Worm (Caenorhabditis elegans): ENCODE results near the gene asns-1.

Gene asns-1

ce11 chrV:8520846-8521553 is 25.0 kb upstream of the asns-1 start, which contains the start of the genes F45F2.11 and otpl-7 (continued):
- TF ChIP-seq lir-1 (GFP tag; conservative IDR thresholded peaks at IDR 0.05) (no peak), nhr-120 (GFP tag; IDR thresholded peaks at IDR 0.05) (no peak), rcor-1 (GFP tag; IDR thresholded peaks at IDR 0.05) (no peak), pbrm-1 (GFP tag; IDR thresholded peaks at IDR 0.05) (no peak), F37B4.10 (GFP tag; IDR thresholded peaks at IDR 0.05) (no peak), C06A6.2 (GFP tag; conservative IDR thresholded peaks at IDR 0.05) (no peak), ztf-22 (GFP tag; optimal IDR thresholded peaks at IDR 0.05) (no peak), hmg-1.2 (GFP tag; IDR thresholded peaks at IDR 0.05) (no peak; the same call in 1 of the 2 replicates), madf-6 (GFP tag; IDR thresholded peaks at IDR 0.05) (peak; percentile 89), T26A5.8 (tag; optimal IDR thresholded peaks at IDR 0.05) (no peak), nfya-1 (tag; optimal IDR thresholded peaks at IDR 0.05; ENCODE audit: borderline replicate concordance, insufficient read depth) (no peak), egl-44 (GFP tag; IDR thresholded peaks at IDR 0.05) (no peak), lag-1 (GFP tag; IDR thresholded peaks at IDR 0.05) (no peak), D2030.7 (GFP tag; IDR thresholded peaks at IDR 0.05) (peak; percentile 28; the same call in 1 of the 2 replicates), Y56A3A.18 (GFP tag; IDR thresholded peaks at IDR 0.05) (no peak), F57C9.4 (tag; optimal IDR thresholded peaks at IDR 0.05) (no peak), pha-4 (tag; optimal IDR thresholded peaks at IDR 0.05) (no peak), tbp1 (GFP tag; optimal IDR thresholded peaks at IDR 0.05) (peak; percentile 8), bed-1 (GFP tag; IDR thresholded peaks at IDR 0.05) (no peak), xnd-1 (tag; optimal IDR thresholded peaks at IDR 0.05) (peak; percentile 94), mcd-1 (GFP tag; IDR thresholded peaks at IDR 0.05) (no peak), Y53G8AR.9 (GFP tag; conservative IDR thresholded peaks at IDR 0.05) (no peak), tlf-1 (GFP tag; optimal IDR thresholded peaks at IDR 0.05) (no peak), ekl-4 (GFP tag; IDR thresholded peaks at IDR 0.05) (no peak), F23B12.7 (tag; optimal IDR thresholded peaks at IDR 0.05; ENCODE audit: insufficient read depth) (no peak), sdz-38 (tag; optimal IDR thresholded peaks at IDR 0.05) (no peak), efl-1 (GFP tag; optimal IDR thresholded peaks at IDR 0.05) (peak; percentile 2), ama-1 (optimal IDR thresholded peaks at IDR 0.05) (no peak), ama-1 (GFP tag; optimal IDR thresholded peaks at IDR 0.05) (no peak), F52B5.7 (tag; optimal IDR thresholded peaks at IDR 0.05) (no peak), snpc-4 (GFP tag; optimal IDR thresholded peaks at IDR 0.05) (no peak), snpc-4 (tag; optimal IDR thresholded peaks at IDR 0.05) (no peak), ccch-3 (GFP tag; optimal IDR thresholded peaks at IDR 0.05) (no peak), T07F8.4 (tag; optimal IDR thresholded peaks at IDR 0.05) (no peak)

DNA sequence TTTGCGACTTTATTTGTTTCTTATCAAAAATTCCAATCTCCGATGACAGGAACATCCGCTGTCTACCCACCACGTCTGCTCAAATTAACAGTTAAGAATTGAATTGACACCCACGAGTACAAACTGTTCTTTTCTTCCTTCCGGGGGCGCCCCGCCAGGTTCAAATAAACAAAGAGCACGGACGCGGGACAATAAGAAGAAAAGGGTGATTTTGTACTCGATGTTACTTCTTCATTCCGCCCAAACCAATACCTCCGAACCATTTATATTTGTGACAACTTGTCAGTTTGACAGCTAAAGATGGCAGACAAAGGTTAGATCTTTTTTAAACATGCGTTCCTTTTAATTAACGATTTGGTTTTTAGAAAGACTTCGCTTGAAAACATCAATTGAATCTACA is 20.2 kb upstream of the asns-1 start, which contains the start of gene otpl-6:
otpl-6 (plus strand) TSS at position 301 of the 400 bp plus-strand sequence.
- TF ChIP-seq gei-17 (GFP tag; optimal IDR thresholded peaks at IDR 0.05) (no peak), tbx-9 (tag; optimal IDR thresholded peaks at IDR 0.05; ENCODE audit: borderline replicate concordance) (no peak), ceh-100 (GFP tag; IDR thresholded peaks at IDR 0.05) (no peak), nfya-1 (tag; optimal IDR thresholded peaks at IDR 0.05; ENCODE audit: borderline replicate concordance, insufficient read depth) (no peak), nhr-27 (tag; optimal IDR thresholded peaks at IDR 0.05) (no peak), ccch-3 (GFP tag; optimal IDR thresholded peaks at IDR 0.05) (no peak), F23B12.7 (tag; optimal IDR thresholded peaks at IDR 0.05; ENCODE audit: insufficient read depth) (no peak), hmg-20 (GFP tag; IDR thresholded peaks at IDR 0.05) (no peak)
